Worm (Caenorhabditis elegans): ENCODE data around the gene T02D1.8.

Gene T02D1.8

DNA sequence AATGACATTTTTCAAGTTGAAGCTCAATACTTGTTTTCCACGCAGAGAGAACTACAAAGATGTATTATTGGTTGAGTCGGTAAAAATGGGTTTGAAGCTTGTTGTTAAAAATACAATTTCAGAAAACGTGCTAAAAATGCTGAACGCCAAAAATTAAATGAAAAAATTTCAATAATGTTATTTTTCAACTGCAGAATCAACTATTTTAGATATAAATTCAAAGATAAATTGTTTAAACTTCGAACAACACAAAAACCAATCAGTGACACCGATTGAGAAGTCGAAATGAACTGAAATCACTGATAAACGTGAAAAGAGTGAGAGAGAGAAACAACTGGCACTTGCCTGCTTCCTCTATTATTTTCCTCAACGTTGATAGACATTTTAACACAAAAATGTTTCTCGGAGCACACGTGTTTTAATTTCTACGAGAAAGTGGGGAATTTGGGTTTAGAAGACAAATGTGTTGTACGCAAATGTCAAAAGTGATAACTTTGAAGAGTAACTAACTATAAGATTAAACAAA, at the start of gene T02D1.8:
Gene T02D1.8 (minus strand): TSS at position 51 of the 526 bp plus-strand sequence.
- TF ChIP-seq dao-5 (tag; optimal IDR thresholded peaks at IDR 0.05) (no peak), W03F9.2 (tag; optimal IDR thresholded peaks at IDR 0.05) (no peak), him-1 (tag; optimal IDR thresholded peaks at IDR 0.05) (no peak)

ce11 chrIV:17437038-17437437, 49.7 kb upstream of the T02D1.8 start, which contains the start of gene C06A12.8:
TSS of gene C06A12.8 (plus strand) at chrIV:17437338.
- TF ChIP-seq dao-5 (tag; optimal IDR thresholded peaks at IDR 0.05) (no peak), him-1 (tag; optimal IDR thresholded peaks at IDR 0.05) (no peak), W03F9.2 (tag; optimal IDR thresholded peaks at IDR 0.05) (no peak)

DNA sequence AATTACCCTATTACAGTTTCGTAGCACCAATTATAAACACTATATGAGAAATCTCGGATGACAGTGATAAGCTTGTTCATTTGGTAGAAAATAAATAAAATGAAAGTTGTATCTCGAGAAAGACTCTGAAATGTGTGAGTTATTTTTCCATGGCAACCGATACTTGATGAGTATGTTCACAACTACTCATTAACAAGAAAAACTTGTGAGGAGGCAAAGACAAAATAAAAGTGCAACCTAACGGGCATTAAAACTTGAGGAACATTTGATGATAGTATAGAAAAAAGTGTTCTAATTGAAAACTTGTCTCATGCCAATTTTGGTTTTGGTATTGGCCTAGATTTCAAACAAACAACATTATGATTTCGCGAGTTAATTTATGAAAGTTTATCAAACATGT, 49.3 kb upstream of the T02D1.8 start, which contains the start of gene gcy-27:
Gene gcy-27 (minus strand): TSS at position 101 of the 400 bp plus-strand sequence.
- no peak for TF ChIP-seq W03F9.2 (tag; optimal IDR thresholded peaks at IDR 0.05)
- no peak for TF ChIP-seq dao-5 (tag; optimal IDR thresholded peaks at IDR 0.05)
- no peak for TF ChIP-seq him-1 (tag; optimal IDR thresholded peaks at IDR 0.05)

DNA sequence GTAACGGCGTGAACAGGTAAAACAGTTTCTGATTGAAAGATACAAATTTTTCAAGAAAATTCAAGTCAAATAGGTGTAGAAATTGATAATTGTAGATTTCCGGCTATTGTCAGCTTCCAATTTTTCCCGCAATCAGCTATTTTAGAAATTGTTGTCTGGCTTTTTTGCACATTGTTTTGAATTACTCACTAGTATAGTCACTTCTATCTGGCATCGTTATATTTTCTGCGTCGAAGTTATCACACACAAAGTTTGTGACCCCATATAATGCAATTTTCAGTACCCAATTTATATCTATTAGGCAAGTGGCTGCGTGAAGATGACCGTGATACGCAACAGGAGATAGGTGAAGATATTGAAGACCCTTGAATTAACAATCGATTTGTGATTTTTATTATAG, 47.9 kb upstream of the T02D1.8 start:
- no peak for TF ChIP-seq him-1 (tag; optimal IDR thresholded peaks at IDR 0.05)
- no peak for TF ChIP-seq dao-5 (tag; optimal IDR thresholded peaks at IDR 0.05)
- TF ChIP-seq W03F9.2 (tag; optimal IDR thresholded peaks at IDR 0.05) = no peak

- TF ChIP-seq dao-5 (tag; optimal IDR thresholded peaks at IDR 0.05) (no peak), him-1 (tag; optimal IDR thresholded peaks at IDR 0.05) (no peak), W03F9.2 (tag; optimal IDR thresholded peaks at IDR 0.05) (no peak)
These were observed 45.0 kb upstream of the T02D1.8 start for ce11 chrIV:17432223-17432826.

- TF ChIP-seq dao-5 (tag; optimal IDR thresholded peaks at IDR 0.05) (no peak), him-1 (tag; optimal IDR thresholded peaks at IDR 0.05) (no peak), W03F9.2 (tag; optimal IDR thresholded peaks at IDR 0.05) (no peak)
These were observed 44.0 kb upstream of the T02D1.8 start, which contains the start of gene lact-6 for ce11 chrIV:17431287-17431686. TSS of gene lact-6 (minus strand) at chrIV:17431387.

ce11 chrIV:17427423-17427822, 40.1 kb upstream of the T02D1.8 start, which contains the start of gene C06A12.3:
TSS of gene C06A12.3 (plus strand) at chrIV:17427723.
- TF ChIP-seq dao-5 (tag; optimal IDR thresholded peaks at IDR 0.05) = no peak

DNA sequence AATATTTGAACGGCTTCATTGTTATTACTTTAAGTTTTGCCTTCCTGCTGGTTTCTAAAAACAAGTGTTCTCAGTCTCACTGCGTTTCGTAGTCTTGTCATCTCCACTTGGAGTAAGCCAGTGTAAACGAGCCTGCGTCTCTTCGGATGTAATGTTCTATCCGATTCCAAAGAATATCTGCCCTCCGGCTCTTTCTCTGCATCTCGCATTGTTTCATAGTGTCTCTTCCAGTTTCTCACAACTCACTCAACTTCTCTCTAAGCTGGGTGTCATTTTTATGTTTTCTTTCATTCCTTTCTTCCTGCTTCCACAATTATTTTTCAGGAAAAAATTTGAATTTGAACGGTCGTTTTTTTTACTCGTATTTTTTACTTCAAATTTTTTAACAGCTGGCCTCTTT, 39.7 kb upstream of the T02D1.8 start:
- TF ChIP-seq dao-5 (tag; optimal IDR thresholded peaks at IDR 0.05) = no peak
- no peak for TF ChIP-seq him-1 (tag; optimal IDR thresholded peaks at IDR 0.05)
- no peak for TF ChIP-seq W03F9.2 (tag; optimal IDR thresholded peaks at IDR 0.05)

DNA sequence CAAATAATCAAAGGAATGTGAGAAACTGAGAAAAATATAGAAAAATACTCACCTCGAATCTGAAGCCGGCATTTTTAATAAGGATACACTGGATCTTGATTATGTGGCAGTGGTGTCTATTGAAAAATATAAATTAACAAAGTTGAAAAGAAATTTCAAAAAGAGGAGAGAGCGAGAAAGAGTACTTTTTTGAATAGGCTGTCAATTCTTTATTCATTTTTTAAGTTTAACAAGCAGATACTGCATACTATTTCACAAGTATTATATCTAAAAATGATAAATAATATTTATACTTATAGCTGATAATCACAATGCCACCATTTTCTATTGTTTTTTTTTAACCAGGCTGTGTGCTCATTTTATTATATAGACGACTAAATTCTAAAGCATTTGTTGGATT, 30.4 kb upstream of the T02D1.8 start, which contains the start of gene npr-26:
Gene npr-26 (minus strand): TSS at position 101 of the 400 bp plus-strand sequence.
- TF ChIP-seq dao-5 (tag; optimal IDR thresholded peaks at IDR 0.05) = no peak
- TF ChIP-seq him-1 (tag; optimal IDR thresholded peaks at IDR 0.05) = no peak
- TF ChIP-seq W03F9.2 (tag; optimal IDR thresholded peaks at IDR 0.05) = no peak

- TF ChIP-seq W03F9.2 (tag; optimal IDR thresholded peaks at IDR 0.05) (no peak), dao-5 (tag; optimal IDR thresholded peaks at IDR 0.05) (no peak), him-1 (tag; optimal IDR thresholded peaks at IDR 0.05) (no peak)
These were observed 26.1 kb upstream of the T02D1.8 start for ce11 chrIV:17413343-17413742.

ce11 chrIV:17407491-17407890, 20.2 kb upstream of the T02D1.8 start, which contains the start of gene T02D1.9:
TSS of gene T02D1.9 (minus strand) at chrIV:17407591.
- TF ChIP-seq W03F9.2 (tag; optimal IDR thresholded peaks at IDR 0.05) = no peak
- no peak for TF ChIP-seq him-1 (tag; optimal IDR thresholded peaks at IDR 0.05)
- no peak for TF ChIP-seq dao-5 (tag; optimal IDR thresholded peaks at IDR 0.05)

DNA sequence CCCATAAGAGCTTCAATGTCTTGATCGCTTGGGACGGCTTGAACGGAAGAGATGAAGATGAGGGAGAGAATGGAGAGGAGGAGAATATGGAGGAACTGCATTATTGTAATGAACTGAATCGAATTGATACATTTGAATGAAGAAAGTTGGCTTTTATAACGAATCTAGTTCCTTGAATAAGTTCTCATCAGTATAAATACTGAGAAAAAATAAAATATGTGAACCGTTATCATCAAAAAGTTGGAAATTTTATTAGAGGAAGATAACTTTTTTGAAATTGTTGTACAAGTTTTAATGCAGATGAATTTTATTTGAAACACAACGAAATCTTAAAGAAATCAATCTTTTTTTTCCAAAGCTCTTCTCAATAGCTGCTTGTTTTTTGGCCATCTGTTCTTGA, 19.7 kb upstream of the T02D1.8 start, which contains the start of gene T02D1.7:
Gene T02D1.7 (minus strand): TSS at position 101 of the 400 bp plus-strand sequence.
- no peak for TF ChIP-seq W03F9.2 (tag; optimal IDR thresholded peaks at IDR 0.05)
- no peak for TF ChIP-seq him-1 (tag; optimal IDR thresholded peaks at IDR 0.05)
- TF ChIP-seq dao-5 (tag; optimal IDR thresholded peaks at IDR 0.05) = no peak

DNA sequence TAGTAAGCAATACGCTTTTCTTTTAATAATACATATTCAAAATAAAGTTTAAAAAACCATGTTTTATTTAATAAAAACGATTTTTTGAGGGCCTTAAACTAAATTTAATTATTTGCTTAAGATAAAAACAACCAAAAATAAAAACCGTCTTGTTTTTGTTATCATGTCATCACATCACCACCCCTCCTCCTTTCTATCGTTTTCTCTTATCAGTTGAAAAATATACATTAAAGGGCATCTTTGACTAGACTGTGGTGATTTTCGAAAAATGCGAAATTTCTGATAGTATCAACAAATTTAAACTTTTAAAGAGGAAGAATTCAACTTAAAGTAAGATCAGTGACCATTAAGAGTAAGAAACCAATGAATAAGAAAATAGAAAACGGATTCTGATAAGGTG, 18.8 kb upstream of the T02D1.8 start:
- no peak for TF ChIP-seq W03F9.2 (tag; optimal IDR thresholded peaks at IDR 0.05)
- TF ChIP-seq dao-5 (tag; optimal IDR thresholded peaks at IDR 0.05) = no peak
- no peak for TF ChIP-seq him-1 (tag; optimal IDR thresholded peaks at IDR 0.05)

DNA sequence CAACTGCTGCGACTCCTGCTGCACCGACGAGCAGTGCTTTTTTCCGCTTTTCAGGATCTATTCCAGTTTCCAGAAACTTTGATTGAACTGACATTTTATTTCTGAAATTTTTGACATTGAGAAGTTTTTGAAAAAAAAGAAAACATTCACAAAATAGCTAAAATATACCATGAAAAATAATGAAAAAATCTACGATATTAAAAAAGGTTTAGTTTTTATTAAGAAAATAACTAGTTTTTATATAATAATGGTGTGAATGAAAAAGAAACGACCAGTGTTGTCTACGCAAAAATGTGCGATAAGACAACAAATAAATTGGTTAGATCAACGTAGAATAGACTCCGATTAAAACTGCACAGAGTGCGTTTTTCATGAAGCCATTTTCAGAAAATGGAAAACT, 18.2 kb upstream of the T02D1.8 start, which contains the start of gene pmp-4:
Gene pmp-4 (minus strand): TSS at position 101 of the 400 bp plus-strand sequence.
- TF ChIP-seq dao-5 (tag; optimal IDR thresholded peaks at IDR 0.05) (no peak), W03F9.2 (tag; optimal IDR thresholded peaks at IDR 0.05) (no peak), him-1 (tag; optimal IDR thresholded peaks at IDR 0.05) (no peak)
